Worm (Caenorhabditis elegans) whole organism, L3 larva: Measurements from ENCODE around the gene srlf-1.
A peak's percentile ranks its signal among the peaks of the same experiment; 100 is the strongest.

Experiments used
- R02D3.7 ChIP-seq: fragments of 150-350 bp; optimal IDR thresholded peaks from 2 replicates; lab custom pipeline; 2014; ENCODE audit warnings: missing biosample characterization, missing genetic modification characterization
- aly-2 ChIP-seq: fragments of 150-350 bp; optimal IDR thresholded peaks from 2 replicates; lab custom pipeline; 2014; ENCODE audit warnings: missing biosample characterization, missing genetic modification characterization
- ceh-28 ChIP-seq: fragments of 150-350 bp; optimal IDR thresholded peaks from 2 replicates; lab custom pipeline; 2014; ENCODE audit warnings: missing biosample characterization, missing genetic modification reagents, missing genetic modification characterization
- elt-1 ChIP-seq: fragments of 150-350 bp; optimal IDR thresholded peaks from 2 replicates; lab custom pipeline; 2014; ENCODE audit warnings: missing biosample characterization, missing genetic modification characterization
- elt-2 ChIP-seq: sonication (generic microtip); optimal IDR thresholded peaks from 2 replicates; lab custom pipeline; 2016; ENCODE audit warnings: missing genetic modification reagents, mild to moderate bottlenecking, missing genetic modification characterization, missing compliant biosample characterization
- elt-3 ChIP-seq, 3 experiments: fragments of 150-350 bp in 1 of 3; sonication (generic microtip) in 2 of 3; optimal IDR thresholded peaks; 2 replicates in 2 of 3; 4 replicates in 1 of 3; lab custom pipeline; 2014 to 2017; ENCODE audit warnings: missing biosample characterization in 3 of 3, missing genetic modification characterization in 3 of 3
- eor-1 ChIP-seq, 2 experiments: fragments of 150-350 bp; optimal IDR thresholded peaks; 2 replicates each; lab custom pipeline; 2014 to 2018; ENCODE audit warnings: missing biosample characterization in 2 of 2, missing genetic modification characterization in 2 of 2
- hmg-11 ChIP-seq: sonication (generic microtip); optimal IDR thresholded peaks from 2 replicates; lab custom pipeline; 2016; ENCODE audit warnings: missing genetic modification characterization, missing compliant biosample characterization
- jun-1 ChIP-seq: fragments of 150-350 bp; optimal IDR thresholded peaks from 2 replicates; lab custom pipeline; 2014; ENCODE audit warnings: missing biosample characterization, missing genetic modification reagents, missing genetic modification characterization
- lin-15B ChIP-seq: fragments of 150-350 bp; optimal IDR thresholded peaks from 2 replicates; lab custom pipeline; 2014; ENCODE audit warnings: missing biosample characterization, missing genetic modification characterization
- lin-39 ChIP-seq: fragments of 150-350 bp; optimal IDR thresholded peaks from 2 replicates; lab custom pipeline; 2018; ENCODE audit warnings: missing biosample characterization, missing genetic modification reagents, missing genetic modification characterization
- lsy-12 ChIP-seq: sonication (generic microtip); optimal IDR thresholded peaks from 2 replicates; lab custom pipeline; 2016; ENCODE audit warnings: mild to moderate bottlenecking, missing genetic modification characterization, missing compliant biosample characterization
- mdl-1 ChIP-seq: fragments of 150-350 bp; optimal IDR thresholded peaks from 2 replicates; lab custom pipeline; 2014; ENCODE audit warnings: missing biosample characterization, missing genetic modification characterization
- mml-1 ChIP-seq: fragments of 150-350 bp; sonication (generic microtip); optimal IDR thresholded peaks from 3 replicates; lab custom pipeline; 2014; ENCODE audit warnings: missing biosample characterization, missing genetic modification characterization
- nfya-1 ChIP-seq: sonication (generic microtip); optimal IDR thresholded peaks from 2 replicates; lab custom pipeline; 2017; ENCODE audit warnings: missing genetic modification characterization, mild to moderate bottlenecking, missing compliant biosample characterization, antibody characterized with exemption, moderate library complexity; ENCODE audit not compliant: insufficient read depth
- nhr-11 ChIP-seq: fragments of 150-350 bp; optimal IDR thresholded peaks from 2 replicates; lab custom pipeline; 2014; ENCODE audit warnings: missing biosample characterization, missing genetic modification characterization
- nhr-23 ChIP-seq: fragments of 150-350 bp; optimal IDR thresholded peaks from 2 replicates; lab custom pipeline; 2014; ENCODE audit warnings: missing biosample characterization, missing genetic modification reagents, missing genetic modification characterization
- nhr-237 ChIP-seq: fragments of 150-350 bp; optimal IDR thresholded peaks from 2 replicates; lab custom pipeline; 2014; ENCODE audit warnings: missing biosample characterization, missing genetic modification characterization
- nhr-25 ChIP-seq: sonication (generic microtip); optimal IDR thresholded peaks from 2 replicates; lab custom pipeline; 2017; ENCODE audit warnings: missing biosample characterization, missing genetic modification characterization
- nhr-28 ChIP-seq: fragments of 150-350 bp; optimal IDR thresholded peaks from 2 replicates; lab custom pipeline; 2014; ENCODE audit warnings: missing biosample characterization, missing genetic modification characterization
- nhr-43 ChIP-seq: sonication (generic microtip); optimal IDR thresholded peaks from 2 replicates; lab custom pipeline; 2016; ENCODE audit warnings: mild to moderate bottlenecking, missing genetic modification characterization, missing compliant biosample characterization; ENCODE audit not compliant: poor library complexity, severe bottlenecking
- nhr-67 ChIP-seq: fragments of 150-350 bp; optimal IDR thresholded peaks from 2 replicates; lab custom pipeline; 2014; ENCODE audit warnings: missing biosample characterization, missing genetic modification characterization
- nhr-77 ChIP-seq: fragments of 150-350 bp; optimal IDR thresholded peaks from 2 replicates; lab custom pipeline; 2014; ENCODE audit warnings: missing biosample characterization, missing genetic modification characterization
- pha-4 ChIP-seq: fragments of 150-350 bp; optimal IDR thresholded peaks from 2 replicates; lab custom pipeline; 2014; ENCODE audit warnings: missing biosample characterization, missing genetic modification reagents, missing genetic modification characterization
- pqm-1 ChIP-seq: fragments of 150-350 bp; optimal IDR thresholded peaks from 2 replicates; lab custom pipeline; 2017; ENCODE audit warnings: missing biosample characterization, missing genetic modification characterization, inconsistent platforms
- snpc-4 ChIP-seq: fragments of 150-350 bp; optimal IDR thresholded peaks from 2 replicates; lab custom pipeline; 2014; ENCODE audit warnings: missing biosample characterization, missing genetic modification characterization
- tbx-2 ChIP-seq: sonication (generic microtip); optimal IDR thresholded peaks from 2 replicates; lab custom pipeline; 2016; ENCODE audit warnings: mild to moderate bottlenecking, missing genetic modification characterization, missing compliant biosample characterization
- unc-39 ChIP-seq: sonication (generic microtip); optimal IDR thresholded peaks from 4 replicates; lab custom pipeline; 2017; ENCODE audit warnings: missing biosample characterization, missing genetic modification characterization
- unc-62 ChIP-seq: fragments of 150-350 bp; sonication (generic microtip); optimal IDR thresholded peaks from 4 replicates; lab custom pipeline; 2014; ENCODE audit warnings: missing biosample characterization, missing genetic modification reagents, missing genetic modification characterization
- ztf-4 ChIP-seq: fragments of 150-350 bp; optimal IDR thresholded peaks from 2 replicates; lab custom pipeline; 2014; ENCODE audit warnings: missing biosample characterization, missing genetic modification characterization

The srlf-1 gene

ce11 chrII:7806872-7807271 is 16.5 kb downstream of the srlf-1 start:
- TF ChIP-seq lin-39 (tag; lab: Kevin White, UChicago) (peak; percentile 25), nhr-25 (tag; lab: Kevin White, UChicago) (peak; percentile 82), lsy-12 (tag; lab: Kevin White, UChicago) (no peak), jun-1 (tag; lab: Kevin White, UChicago) (no peak), ztf-4 (tag; lab: Kevin White, UChicago) (no peak)

DNA sequence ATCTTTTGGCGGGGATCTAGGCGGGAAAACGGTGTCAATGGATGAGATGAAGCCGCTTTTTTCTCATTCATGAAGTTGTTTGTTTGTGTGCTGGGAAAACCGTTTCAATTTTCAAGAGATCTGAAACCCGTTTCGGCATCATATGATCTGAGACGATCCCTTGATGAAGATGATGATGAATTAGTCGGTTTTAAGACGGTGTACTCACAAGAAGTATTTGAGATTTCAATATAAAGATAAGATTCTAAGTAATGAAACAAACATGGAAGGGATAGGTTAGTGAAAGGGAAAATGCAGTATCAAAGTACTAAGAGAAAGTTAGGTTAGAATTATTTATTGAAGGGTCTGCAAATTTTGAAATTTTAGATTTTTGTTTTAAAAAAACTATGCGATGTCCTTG is 17.8 kb downstream of the srlf-1 start:
- TF ChIP-seq eor-1 (tag; optimal IDR thresholded peaks at IDR 0.05; lab: Kevin White, UChicago) (no peak), unc-39 (tag; lab: Kevin White, UChicago) (no peak), nhr-25 (tag; lab: Kevin White, UChicago) (peak; percentile 64), nhr-43 (tag; lab: Kevin White, UChicago) (peak; percentile 39), elt-1 (tag; lab: Kevin White, UChicago) (peak; percentile 87)

ce11 chrII:7808950-7809349 is 18.6 kb downstream of the srlf-1 start:
- TF ChIP-seq unc-62 (GFP tag; lab: Kevin White, UChicago) = peak; percentile 2
- peak; percentile 16 for TF ChIP-seq snpc-4 (tag; lab: Kevin White, UChicago)
- TF ChIP-seq lsy-12 (tag; lab: Kevin White, UChicago) = peak; percentile 20
- TF ChIP-seq nhr-43 (tag; lab: Kevin White, UChicago) = peak; percentile 7
- TF ChIP-seq mml-1 = no peak
- TF ChIP-seq jun-1 (tag; lab: Kevin White, UChicago) = peak; percentile 60
- TF ChIP-seq pha-4 (tag; lab: Kevin White, UChicago) = peak; percentile 13
- no peak for TF ChIP-seq unc-39 (tag; lab: Kevin White, UChicago)
- peak; percentile 44 for TF ChIP-seq nhr-25 (tag; lab: Kevin White, UChicago)
- peak; percentile 95 for TF ChIP-seq elt-2 (tag; lab: Kevin White, UChicago)
- no peak for TF ChIP-seq nhr-28 (tag; lab: Kevin White, UChicago)
- peak; percentile 52 for TF ChIP-seq nhr-23
- TF ChIP-seq pqm-1 (tag; lab: Kevin White, UChicago) = peak; percentile 92
- TF ChIP-seq, all 47 proteins: peak for 10

DNA sequence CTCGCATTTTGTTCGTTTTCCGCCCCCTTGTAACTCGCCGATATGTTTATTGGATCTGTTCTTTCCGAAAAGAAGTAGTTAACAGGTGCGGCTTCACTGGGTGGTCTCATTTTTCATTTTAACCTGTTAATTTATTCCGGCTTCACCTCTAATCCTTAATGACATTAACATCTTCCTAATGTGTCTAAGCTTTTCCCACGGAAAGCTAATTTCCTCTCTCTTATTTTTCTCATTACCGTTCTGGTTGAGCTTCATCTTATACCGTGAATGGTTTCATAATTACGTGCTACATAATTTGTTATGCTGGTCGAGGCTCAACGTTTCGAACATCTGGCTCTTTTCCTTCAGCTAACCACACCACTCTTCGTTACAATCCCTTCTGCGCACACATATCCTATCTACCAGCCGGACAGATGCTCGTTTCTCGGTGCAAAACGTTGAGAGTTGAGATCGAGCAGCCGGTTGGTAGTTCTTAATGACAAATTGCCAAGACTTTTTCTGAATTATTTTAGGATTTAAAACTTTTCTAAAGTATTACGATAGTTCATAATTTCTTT is 19.0 kb downstream of the srlf-1 start:
- TF ChIP-seq mdl-1 (tag; lab: Kevin White, UChicago) (no peak), nhr-43 (tag; lab: Kevin White, UChicago) (no peak), nhr-11 (tag; lab: Kevin White, UChicago) (no peak), tbx-2 (tag; lab: Kevin White, UChicago) (no peak), nhr-77 (tag; lab: Kevin White, UChicago) (no peak), jun-1 (tag; lab: Kevin White, UChicago) (no peak), ceh-28 (tag; lab: Kevin White, UChicago) (no peak), elt-3 (tag; optimal IDR thresholded peaks at IDR 0.05; lab: Kevin White, UChicago) (no peak), nfya-1 (no peak), nhr-67 (no peak), hmg-11 (no peak), R02D3.7 (tag; lab: Kevin White, UChicago) (no peak), aly-2 (tag; lab: Kevin White, UChicago) (no peak), lin-15B (no peak), nhr-25 (tag; lab: Kevin White, UChicago) (no peak), elt-1 (tag; lab: Kevin White, UChicago) (no peak), nhr-237 (tag; lab: Kevin White, UChicago) (no peak)

ce11 chrII:7810162-7810868 is 19.9 kb downstream of the srlf-1 start:
- peak; percentile 35 for TF ChIP-seq pha-4 (tag; lab: Kevin White, UChicago)
- no peak for TF ChIP-seq elt-2 (tag; lab: Kevin White, UChicago)
